Fruit fly (Drosophila melanogaster) whole organism, embryonic: ENCODE data around the gene sau.

Source experiments
- Bgb ChIP-seq: fragments of 200-800 bp; sonication (Bioruptor generic); IDR thresholded peaks from 2 replicates; pipeline ENCODE4 v1.3.6; 2022; ENCODE audit warnings: missing biosample characterization, missing genetic modification characterization; ENCODE audit not compliant: partially characterized antibody
- CG12299 ChIP-seq: fragments of 200-800 bp; sonication (Bioruptor generic); optimal IDR thresholded peaks from 2 replicates; lab custom pipeline; 2018; ENCODE audit warnings: missing biosample characterization, mild to moderate bottlenecking, missing genetic modification characterization
- CG1233 ChIP-seq: fragments of 200-800 bp; sonication (Bioruptor generic); optimal IDR thresholded peaks from 4 replicates; lab custom pipeline; 2018; ENCODE audit warnings: missing biosample characterization, mild to moderate bottlenecking, missing genetic modification characterization
- CG12391 ChIP-seq: fragments of 200-800 bp; sonication (Bioruptor generic); optimal IDR thresholded peaks from 3 replicates; lab custom pipeline; 2018; ENCODE audit warnings: missing biosample characterization, mild to moderate bottlenecking, missing genetic modification characterization, moderate library complexity
- CG13287 ChIP-seq: fragments of 200-800 bp; sonication (Bioruptor generic); IDR thresholded peaks from 2 replicates; pipeline ENCODE4 v1.3.6; 2022; ENCODE audit warnings: missing biosample characterization, missing genetic modification characterization; ENCODE audit not compliant: partially characterized antibody
- CG14014 ChIP-seq: fragments of 200-800 bp; sonication (Bioruptor generic); IDR thresholded peaks from 2 replicates; pipeline ENCODE4 v1.3.6; 2022; ENCODE audit warnings: missing biosample characterization, missing genetic modification characterization
- CG17186 ChIP-seq: fragments of 200-800 bp; sonication (Bioruptor generic); optimal IDR thresholded peaks from 3 replicates; lab custom pipeline; 2017; ENCODE audit warnings: missing biosample characterization, missing genetic modification reagents, missing genetic modification characterization
- CG17361 ChIP-seq: fragments of 200-800 bp; sonication (Bioruptor generic); IDR thresholded peaks from 3 replicates; pipeline ENCODE4 v1.3.6; 2022; ENCODE audit warnings: missing biosample characterization, missing genetic modification characterization
- CG2116 ChIP-seq: fragments of 200-800 bp; sonication (Bioruptor generic); optimal IDR thresholded peaks from 3 replicates; lab custom pipeline; 2018; ENCODE audit warnings: missing biosample characterization, mild to moderate bottlenecking, missing genetic modification characterization
- CG2120 ChIP-seq: fragments of 200-800 bp; sonication (Bioruptor generic); optimal IDR thresholded peaks from 3 replicates; lab custom pipeline; 2016; ENCODE audit warnings: missing biosample characterization, missing genetic modification characterization
- CG2875 ChIP-seq: fragments of 200-800 bp; sonication (Bioruptor generic); optimal IDR thresholded peaks from 2 replicates; lab custom pipeline; 2017; ENCODE audit warnings: missing biosample characterization, mild to moderate bottlenecking, missing genetic modification characterization, missing genetic modification reagents
- CG30431 ChIP-seq: fragments of 200-800 bp; sonication (Bioruptor generic); optimal IDR thresholded peaks from 2 replicates; lab custom pipeline; 2017; ENCODE audit warnings: missing biosample characterization, missing genetic modification characterization
- CG3163 ChIP-seq: fragments of 200-800 bp; sonication (Bioruptor generic); optimal IDR thresholded peaks from 3 replicates; lab custom pipeline; 2016; ENCODE audit warnings: missing biosample characterization, missing genetic modification characterization
- CG34224 ChIP-seq: fragments of 200-800 bp; sonication (Bioruptor generic); IDR thresholded peaks from 3 replicates; pipeline ENCODE4 v1.3.6; 2022; ENCODE audit warnings: missing biosample characterization, missing genetic modification characterization; ENCODE audit not compliant: partially characterized antibody
- CG43689 ChIP-seq: fragments of 200-800 bp; sonication (Bioruptor generic); IDR thresholded peaks from 2 replicates; pipeline ENCODE4 v1.3.6; 2022; ENCODE audit warnings: missing biosample characterization, missing genetic modification characterization
- CG9609 ChIP-seq: fragments of 200-800 bp; sonication (Bioruptor generic); optimal IDR thresholded peaks from 3 replicates; lab custom pipeline; 2016; ENCODE audit warnings: missing biosample characterization, missing genetic modification characterization
- CG9876 ChIP-seq: fragments of 200-800 bp; sonication (Bioruptor generic); optimal IDR thresholded peaks from 2 replicates; lab custom pipeline; 2016; ENCODE audit warnings: missing biosample characterization, missing genetic modification characterization
- Doc3 ChIP-seq: fragments of 200-800 bp; sonication (Bioruptor generic); IDR thresholded peaks from 3 replicates; pipeline ENCODE4 v1.3.6; 2022; ENCODE audit warnings: missing biosample characterization, missing genetic modification characterization; ENCODE audit not compliant: partially characterized antibody
- Dp ChIP-seq: fragments of 200-800 bp; sonication (Bioruptor generic); optimal IDR thresholded peaks from 2 replicates; lab custom pipeline; 2018; ENCODE audit warnings: missing biosample characterization, mild to moderate bottlenecking, missing genetic modification characterization, moderate library complexity
- Fer1 ChIP-seq: fragments of 200-800 bp; sonication (Bioruptor generic); optimal IDR thresholded peaks from 2 replicates; lab custom pipeline; 2017; ENCODE audit warnings: missing biosample characterization, mild to moderate bottlenecking, missing genetic modification characterization
- HHEX ChIP-seq: fragments of 200-800 bp; sonication (Bioruptor generic); optimal IDR thresholded peaks from 3 replicates; lab custom pipeline; 2017; ENCODE audit warnings: missing biosample characterization, mild to moderate bottlenecking, missing genetic modification characterization, missing genetic modification reagents
- HLH54F ChIP-seq: fragments of 200-800 bp; sonication (Bioruptor generic); optimal IDR thresholded peaks from 3 replicates; lab custom pipeline; 2016; ENCODE audit warnings: missing biosample characterization, missing genetic modification characterization
- Hr3 ChIP-seq: fragments of 200-800 bp; sonication (Bioruptor generic); optimal IDR thresholded peaks from 3 replicates; lab custom pipeline; 2016; ENCODE audit warnings: missing biosample characterization, missing genetic modification characterization
- Pdp1 ChIP-seq, 2 experiments: fragments of 200-800 bp; sonication (Bioruptor generic); optimal IDR thresholded peaks; 3 replicates each; lab custom pipeline; 2016; ENCODE audit warnings: missing biosample characterization in 2 of 2, missing genetic modification characterization in 2 of 2, mild to moderate bottlenecking in 1 of 2, moderate library complexity in 1 of 2
- Rfx ChIP-seq: fragments of 200-800 bp; sonication (Bioruptor generic); IDR thresholded peaks from 2 replicates; pipeline ENCODE4 v1.3.6; 2022; ENCODE audit warnings: missing biosample characterization, missing genetic modification characterization
- Ssrp ChIP-seq: fragments of 200-800 bp; sonication (Bioruptor generic); optimal IDR thresholded peaks from 2 replicates; lab custom pipeline; 2018; ENCODE audit warnings: missing biosample characterization, mild to moderate bottlenecking, missing genetic modification characterization, moderate library complexity
- Trl ChIP-seq, 3 experiments: fragments of >200 bp in 2 of 3; fragments of 200-800 bp in 1 of 3; sonication (Bioruptor generic) in 1 of 3; optimal IDR thresholded peaks; 2 replicates in 1 of 3; 3 replicates in 2 of 3; lab custom pipeline; 2016 to 2017; ENCODE audit warnings: missing biosample characterization in 1 of 3, missing genetic modification characterization in 1 of 3
- aop ChIP-seq: fragments of 200-800 bp; sonication (Bioruptor generic); IDR thresholded peaks from 2 replicates; pipeline ENCODE4 v1.3.6; 2022; ENCODE audit warnings: missing biosample characterization, missing genetic modification characterization
- az2 ChIP-seq: fragments of 200-800 bp; sonication (Bioruptor generic); optimal IDR thresholded peaks from 3 replicates; lab custom pipeline; 2016; ENCODE audit warnings: missing biosample characterization, missing genetic modification characterization
- bsh ChIP-seq, 2 experiments: fragments of 200-800 bp; sonication (Bioruptor generic); optimal IDR thresholded peaks; 2 replicates each; lab custom pipeline; 2017 to 2018; ENCODE audit warnings: mild to moderate bottlenecking in 2 of 2, missing biosample characterization in 2 of 2, missing genetic modification characterization in 2 of 2, moderate library complexity in 1 of 2
- cad ChIP-seq: fragments of >200 bp; optimal IDR thresholded peaks from 2 replicates; lab custom pipeline; 2017; ENCODE audit warnings: missing biosample characterization, missing genetic modification characterization
- chm ChIP-seq: fragments of 200-800 bp; sonication (Bioruptor generic); IDR thresholded peaks from 2 replicates; pipeline ENCODE4 v1.3.6; 2022; ENCODE audit warnings: missing biosample characterization, missing genetic modification characterization
- dan ChIP-seq: fragments of 200-800 bp; sonication (Bioruptor generic); IDR thresholded peaks from 2 replicates; pipeline ENCODE4 v1.3.6; 2022; ENCODE audit warnings: missing biosample characterization, missing genetic modification characterization
- danr ChIP-seq: fragments of 200-800 bp; sonication (Bioruptor generic); IDR thresholded peaks from 2 replicates; pipeline ENCODE4 v1.3.6; 2022; ENCODE audit warnings: missing biosample characterization, missing genetic modification characterization
- disco-r ChIP-seq: fragments of 200-800 bp; sonication (Bioruptor generic); optimal IDR thresholded peaks from 2 replicates; lab custom pipeline; 2016; ENCODE audit warnings: missing biosample characterization, missing genetic modification characterization
- dmrt99B ChIP-seq: fragments of 200-800 bp; sonication (Bioruptor generic); optimal IDR thresholded peaks from 2 replicates; lab custom pipeline; 2018; ENCODE audit warnings: missing biosample characterization, mild to moderate bottlenecking, missing genetic modification characterization, moderate library complexity
- dpn ChIP-seq, 2 experiments: fragments of 200-800 bp; sonication (Bioruptor generic); optimal IDR thresholded peaks; 3 replicates each; lab custom pipeline; 2016; ENCODE audit warnings: missing biosample characterization in 2 of 2, missing genetic modification characterization in 2 of 2
- exex ChIP-seq: fragments of 200-800 bp; sonication (Bioruptor generic); optimal IDR thresholded peaks from 4 replicates; lab custom pipeline; 2018; ENCODE audit warnings: missing biosample characterization, mild to moderate bottlenecking, missing genetic modification characterization, moderate library complexity
- eyg ChIP-seq: fragments of 200-800 bp; sonication (Bioruptor generic); optimal IDR thresholded peaks from 3 replicates; lab custom pipeline; 2016; ENCODE audit warnings: missing biosample characterization, missing genetic modification characterization
- hbn ChIP-seq: fragments of 200-800 bp; sonication (Bioruptor generic); IDR thresholded peaks from 2 replicates; pipeline ENCODE4 v1.3.6; 2022; ENCODE audit warnings: missing biosample characterization, missing genetic modification characterization; ENCODE audit not compliant: partially characterized antibody
- hkb ChIP-seq, 2 experiments: fragments of 200-800 bp in 1 of 2; fragments of >200 bp in 1 of 2; sonication (Bioruptor generic) in 1 of 2; IDR thresholded peaks in 1 of 2; optimal IDR thresholded peaks in 1 of 2; 2 replicates each; pipeline versions ENCODE4 v1.3.6 to Lab custom; 2017 to 2022; ENCODE audit warnings: missing biosample characterization in 1 of 2, missing genetic modification characterization in 1 of 2
- kah ChIP-seq: fragments of 200-800 bp; sonication (Bioruptor generic); optimal IDR thresholded peaks from 2 replicates; lab custom pipeline; 2018; ENCODE audit warnings: missing biosample characterization, mild to moderate bottlenecking, missing genetic modification characterization
- pan ChIP-seq, 4 experiments: fragments of >200 bp in 3 of 4; fragments of 200-800 bp in 1 of 4; sonication (Bioruptor generic) in 1 of 4; optimal IDR thresholded peaks in 3 of 4; IDR thresholded peaks in 1 of 4; 2 replicates each; pipeline versions ENCODE4 v1.3.6 to Lab custom; 2017 to 2022; ENCODE audit warnings: missing biosample characterization in 2 of 4, missing genetic modification characterization in 2 of 4, mixed read lengths in 1 of 4
- pzg ChIP-seq: fragments of 200-800 bp; sonication (Bioruptor generic); optimal IDR thresholded peaks from 3 replicates; lab custom pipeline; 2018; ENCODE audit warnings: missing biosample characterization, mild to moderate bottlenecking, missing genetic modification characterization, moderate library complexity
- sna ChIP-seq: fragments of 200-800 bp; sonication (Bioruptor generic); IDR thresholded peaks from 2 replicates; pipeline ENCODE4 v1.3.6; 2022; ENCODE audit warnings: missing biosample characterization, missing genetic modification characterization; ENCODE audit not compliant: partially characterized antibody
- sob ChIP-seq: fragments of 200-800 bp; sonication (Bioruptor generic); IDR thresholded peaks from 2 replicates; pipeline ENCODE4 v1.3.6; 2022; ENCODE audit warnings: missing biosample characterization, missing genetic modification characterization
- ttk ChIP-seq: fragments of 200-800 bp; sonication (Bioruptor generic); IDR thresholded peaks from 2 replicates; pipeline ENCODE4 v2.1.2; 2022; ENCODE audit warnings: missing biosample characterization, missing genetic modification characterization
- yki ChIP-seq: fragments of >200 bp; optimal IDR thresholded peaks from 3 replicates; lab custom pipeline; 2018

sau gene

DNA sequence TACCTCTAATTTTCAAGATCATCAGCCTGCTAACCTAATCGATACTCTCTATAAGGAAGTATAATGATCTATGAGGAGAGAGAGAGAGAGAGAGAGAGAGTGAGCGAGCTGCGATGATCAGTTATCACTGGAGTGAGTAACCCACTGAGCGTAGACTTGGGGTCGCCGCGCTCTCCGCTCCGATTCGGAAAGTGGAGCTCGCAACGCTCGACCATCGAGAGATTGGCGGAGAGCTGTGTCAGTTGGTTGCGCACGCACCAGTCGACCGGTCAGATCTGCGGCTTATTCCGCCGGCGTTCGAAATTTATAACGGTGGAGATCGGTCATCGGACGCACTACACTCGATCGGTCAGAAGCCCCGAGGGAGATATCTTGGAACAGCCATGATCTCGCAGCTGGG is 16.0 kb downstream of the sau start, which contains the start of gene CG4267 (continued):
- TF ChIP-seq hbn (peak; percentile 50), CG9876 (GFP tag; lab: Kevin White, UChicago) (no peak), sna (GFP tag; lab: Robert Waterston, UW) (peak; percentile 50; the same call in 1 of the 2 replicates), CG30431 (GFP tag; lab: Kevin White, UChicago) (no peak), Doc3 (GFP tag; lab: Robert Waterston, UW) (peak; percentile 32; the same call in 1 of the 3 replicates), ttk (no peak), CG9609 (GFP tag; lab: Kevin White, UChicago) (no peak), CG17361 (GFP tag; lab: Robert Waterston, UW) (no peak), hkb (optimal IDR thresholded peaks at IDR 0.05; lab: Kevin White, UChicago) (no peak), hkb (GFP tag; IDR thresholded peaks at IDR 0.05; lab: Robert Waterston, UW) (0 out of 2 replicates have a peak, but pooled peaks have one; percentile 31), HLH54F (GFP tag; lab: Kevin White, UChicago) (no peak), CG2116 (GFP tag; lab: Kevin White, UChicago) (no peak), cad (no peak), exex (tag; lab: Kevin White, UChicago) (no peak), Pdp1 (GFP tag; optimal IDR thresholded peaks at IDR 0.05; lab: Kevin White, UChicago) (no peak), Hr3 (GFP tag; lab: Kevin White, UChicago) (no peak), Trl (optimal IDR thresholded peaks at IDR 0.05; lab: Kevin White, UChicago) (peak; percentile 90 to 93), Trl (GFP tag; optimal IDR thresholded peaks at IDR 0.05; lab: Kevin White, UChicago) (no peak), bsh (GFP tag; optimal IDR thresholded peaks at IDR 0.05; lab: Kevin White, UChicago) (no peak), pzg (GFP tag; lab: Kevin White, UChicago) (no peak), CG2120 (GFP tag; lab: Kevin White, UChicago) (no peak), Ssrp (tag; lab: Kevin White, UChicago) (no peak), chm (GFP tag; lab: Robert Waterston, UW) (peak; percentile 60), CG17186 (GFP tag; lab: Kevin White, UChicago) (no peak), CG43689 (no peak), Fer1 (GFP tag; lab: Kevin White, UChicago) (no peak), yki (peak; percentile 87), Rfx (GFP tag; lab: Robert Waterston, UW) (peak; percentile 32; the same call in 1 of the 2 replicates), az2 (GFP tag; lab: Kevin White, UChicago) (no peak), eyg (no peak), sob (GFP tag; lab: Robert Waterston, UW) (0 out of 2 replicates have a peak, but pooled peaks have one; percentile 19), CG1233 (GFP tag; lab: Kevin White, UChicago) (no peak), CG3163 (GFP tag; lab: Kevin White, UChicago) (no peak), HHEX (no peak), CG2875 (GFP tag; lab: Kevin White, UChicago) (no peak), Dp (no peak), CG14014 (GFP tag; lab: Robert Waterston, UW) (no peak), CG12299 (no peak), pan (optimal IDR thresholded peaks at IDR 0.05; lab: Kevin White, UChicago) (no peak), pan (GFP tag; optimal IDR thresholded peaks at IDR 0.05 in 1 of 2, IDR thresholded peaks at IDR 0.05 in 1 of 2) (peak in 1 of 2 experiments; percentile 10), dmrt99B (no peak), CG34224 (GFP tag; lab: Robert Waterston, UW) (peak; percentile 68), Bgb (GFP tag; lab: Robert Waterston, UW) (peak; percentile 34; the same call in 1 of the 2 replicates), disco-r (GFP tag; lab: Kevin White, UChicago) (no peak), dan (GFP tag; lab: Robert Waterston, UW) (no peak), CG12391 (tag; lab: Kevin White, UChicago) (no peak), kah (GFP tag; lab: Kevin White, UChicago) (no peak), CG13287 (GFP tag; lab: Robert Waterston, UW) (peak; percentile 50), aop (GFP tag; lab: Robert Waterston, UW) (no peak), danr (GFP tag; lab: Robert Waterston, UW) (no peak), dpn (GFP tag; optimal IDR thresholded peaks at IDR 0.05; lab: Kevin White, UChicago) (no peak)
